Worm (Caenorhabditis elegans) whole organism, L2 larva: ENCODE results near the gene arcp-1.

ENCODE experiments used
- C34F6.9 ChIP-seq: fragments of 150-350 bp; optimal IDR thresholded peaks from 2 replicates; lab custom pipeline; 2014; ENCODE audit warnings: missing biosample characterization, missing genetic modification characterization
- F13H6.1 ChIP-seq: sonication (generic microtip); optimal IDR thresholded peaks from 2 replicates; lab custom pipeline; 2016; ENCODE audit warnings: missing genetic modification characterization, missing compliant biosample characterization
- R02D3.7 ChIP-seq: fragments of 150-350 bp; optimal IDR thresholded peaks from 2 replicates; lab custom pipeline; 2014; ENCODE audit warnings: missing biosample characterization, missing genetic modification characterization
- Y55F3AM.14 ChIP-seq: fragments of 200-800 bp; sonication (Bioruptor generic); optimal IDR thresholded peaks from 2 replicates; lab custom pipeline; 2018; ENCODE audit warnings: mild to moderate bottlenecking, missing genetic modification characterization, missing compliant biosample characterization
- aly-2 ChIP-seq: fragments of 150-350 bp; optimal IDR thresholded peaks from 2 replicates; lab custom pipeline; 2014; ENCODE audit warnings: missing biosample characterization, missing genetic modification characterization
- ama-1 ChIP-seq: fragments of 150-350 bp; optimal IDR thresholded peaks from 2 replicates; lab custom pipeline; 2018; ENCODE audit warnings: inconsistent platforms
- blmp-1 ChIP-seq: sonication (generic microtip); optimal IDR thresholded peaks from 2 replicates; lab custom pipeline; 2017; ENCODE audit warnings: missing genetic modification characterization, mild to moderate bottlenecking, missing compliant biosample characterization, antibody characterized with exemption, moderate library complexity; ENCODE audit not compliant: insufficient read depth
- ceh-16 ChIP-seq: fragments of 150-350 bp; optimal IDR thresholded peaks from 2 replicates; lab custom pipeline; 2014; ENCODE audit warnings: missing biosample characterization, missing genetic modification characterization
- ceh-82 ChIP-seq: fragments of 150-350 bp; optimal IDR thresholded peaks from 2 replicates; lab custom pipeline; 2014; ENCODE audit warnings: missing biosample characterization, missing genetic modification characterization
- egl-27 ChIP-seq: sonication (generic microtip); optimal IDR thresholded peaks from 3 replicates; lab custom pipeline; 2017; ENCODE audit warnings: missing biosample characterization, missing genetic modification reagents, missing genetic modification characterization
- elt-1 ChIP-seq: fragments of 150-350 bp; optimal IDR thresholded peaks from 2 replicates; lab custom pipeline; 2014; ENCODE audit warnings: missing biosample characterization, missing genetic modification characterization
- elt-3 ChIP-seq: sonication (generic microtip); optimal IDR thresholded peaks from 2 replicates; lab custom pipeline; 2017; ENCODE audit warnings: missing biosample characterization, missing genetic modification characterization
- fos-1 ChIP-seq: fragments of 150-350 bp; optimal IDR thresholded peaks from 2 replicates; lab custom pipeline; 2014; ENCODE audit warnings: missing biosample characterization, missing genetic modification characterization
- gmeb-1 ChIP-seq: fragments of 150-350 bp; optimal IDR thresholded peaks from 2 replicates; lab custom pipeline; 2014; ENCODE audit warnings: missing biosample characterization, missing genetic modification characterization
- lin-11 ChIP-seq: fragments of 150-350 bp; sonication (generic microtip); optimal IDR thresholded peaks from 2 replicates; lab custom pipeline; 2014; ENCODE audit warnings: missing biosample characterization, missing genetic modification characterization, inconsistent platforms, mixed read lengths
- lin-13 ChIP-seq: fragments of 150-350 bp; optimal IDR thresholded peaks from 2 replicates; lab custom pipeline; 2014; ENCODE audit warnings: missing biosample characterization, missing genetic modification reagents, missing genetic modification characterization
- lin-39 ChIP-seq: fragments of 150-350 bp; optimal IDR thresholded peaks from 2 replicates; lab custom pipeline; 2014; ENCODE audit warnings: missing biosample characterization, missing genetic modification reagents, missing genetic modification characterization
- lsy-2 ChIP-seq, 2 experiments: fragments of 150-350 bp in 1 of 2; sonication (generic microtip) in 1 of 2; optimal IDR thresholded peaks; 2 replicates each; lab custom pipeline; 2014 to 2017; ENCODE audit warnings: missing biosample characterization in 2 of 2, missing genetic modification characterization in 2 of 2
- mab-5 ChIP-seq: fragments of 150-350 bp; optimal IDR thresholded peaks from 2 replicates; lab custom pipeline; 2014; ENCODE audit warnings: missing biosample characterization, missing genetic modification characterization
- mdl-1 ChIP-seq, 2 experiments: fragments of 150-350 bp in 1 of 2; sonication (generic microtip) in 1 of 2; optimal IDR thresholded peaks; 2 replicates each; lab custom pipeline; 2017; ENCODE audit warnings: missing biosample characterization in 2 of 2, missing genetic modification characterization in 2 of 2
- nhr-10 ChIP-seq: sonication (generic microtip); optimal IDR thresholded peaks from 2 replicates; lab custom pipeline; 2017; ENCODE audit warnings: missing biosample characterization, missing genetic modification characterization
- nhr-11 ChIP-seq: fragments of 150-350 bp; optimal IDR thresholded peaks from 2 replicates; lab custom pipeline; 2014; ENCODE audit warnings: missing biosample characterization, missing genetic modification characterization
- nhr-12 ChIP-seq: fragments of 150-350 bp; optimal IDR thresholded peaks from 2 replicates; lab custom pipeline; 2014; ENCODE audit warnings: missing biosample characterization, missing genetic modification characterization
- nhr-129 ChIP-seq: fragments of 150-350 bp; optimal IDR thresholded peaks from 2 replicates; lab custom pipeline; 2014; ENCODE audit warnings: missing biosample characterization, missing genetic modification characterization
- nhr-21 ChIP-seq: fragments of 150-350 bp; optimal IDR thresholded peaks from 2 replicates; lab custom pipeline; 2014; ENCODE audit warnings: missing biosample characterization, missing genetic modification characterization
- nhr-23 ChIP-seq: fragments of 150-350 bp; optimal IDR thresholded peaks from 2 replicates; lab custom pipeline; 2014; ENCODE audit warnings: missing biosample characterization, missing genetic modification reagents, missing genetic modification characterization
- nhr-237 ChIP-seq: fragments of 150-350 bp; optimal IDR thresholded peaks from 2 replicates; lab custom pipeline; 2014; ENCODE audit warnings: missing biosample characterization, missing genetic modification characterization
- nhr-6 ChIP-seq: fragments of 150-350 bp; optimal IDR thresholded peaks from 2 replicates; lab custom pipeline; 2014; ENCODE audit warnings: missing biosample characterization, missing genetic modification characterization
- nhr-77 ChIP-seq: fragments of 150-350 bp; optimal IDR thresholded peaks from 2 replicates; lab custom pipeline; 2014; ENCODE audit warnings: missing biosample characterization, missing genetic modification characterization
- peb-1 ChIP-seq: fragments of 150-350 bp; optimal IDR thresholded peaks from 2 replicates; lab custom pipeline; 2014; ENCODE audit warnings: missing biosample characterization, missing genetic modification characterization
- skn-1 ChIP-seq: sonication (generic microtip); optimal IDR thresholded peaks from 2 replicates; lab custom pipeline; 2017; ENCODE audit warnings: missing biosample characterization, missing genetic modification characterization
- sma-3 ChIP-seq: sonication (generic microtip); optimal IDR thresholded peaks from 2 replicates; lab custom pipeline; 2016; ENCODE audit warnings: missing genetic modification reagents, missing genetic modification characterization, missing compliant biosample characterization
- sma-9 ChIP-seq, 2 experiments: fragments of 150-350 bp in 1 of 2; sonication (generic microtip) in 1 of 2; optimal IDR thresholded peaks; 2 replicates each; lab custom pipeline; 2014 to 2016; ENCODE audit warnings: missing genetic modification characterization in 2 of 2, mild to moderate bottlenecking in 1 of 2, missing biosample characterization in 1 of 2, missing compliant biosample characterization in 1 of 2, missing genetic modification reagents in 1 of 2, moderate library complexity in 1 of 2
- snpc-4 ChIP-seq: fragments of 150-350 bp; optimal IDR thresholded peaks from 2 replicates; lab custom pipeline; 2014; ENCODE audit warnings: missing biosample characterization, missing genetic modification characterization
- unc-39 ChIP-seq: fragments of 150-350 bp; optimal IDR thresholded peaks from 2 replicates; lab custom pipeline; 2014; ENCODE audit warnings: missing biosample characterization, missing genetic modification characterization
- unc-62 ChIP-seq: fragments of 150-350 bp; optimal IDR thresholded peaks from 2 replicates; lab custom pipeline; 2014; ENCODE audit warnings: missing biosample characterization, missing genetic modification reagents, missing genetic modification characterization
- ztf-1 ChIP-seq: fragments of 200-800 bp; sonication (Bioruptor generic); conservative IDR thresholded peaks from 2 replicates; pipeline ENCODE4 v1.3.6; 2022; ENCODE audit warnings: missing genetic modification characterization, missing compliant biosample characterization
- ztf-11 ChIP-seq: sonication (generic microtip); optimal IDR thresholded peaks from 2 replicates; lab custom pipeline; 2017; ENCODE audit warnings: missing biosample characterization, missing genetic modification characterization

arcp-1 gene

DNA sequence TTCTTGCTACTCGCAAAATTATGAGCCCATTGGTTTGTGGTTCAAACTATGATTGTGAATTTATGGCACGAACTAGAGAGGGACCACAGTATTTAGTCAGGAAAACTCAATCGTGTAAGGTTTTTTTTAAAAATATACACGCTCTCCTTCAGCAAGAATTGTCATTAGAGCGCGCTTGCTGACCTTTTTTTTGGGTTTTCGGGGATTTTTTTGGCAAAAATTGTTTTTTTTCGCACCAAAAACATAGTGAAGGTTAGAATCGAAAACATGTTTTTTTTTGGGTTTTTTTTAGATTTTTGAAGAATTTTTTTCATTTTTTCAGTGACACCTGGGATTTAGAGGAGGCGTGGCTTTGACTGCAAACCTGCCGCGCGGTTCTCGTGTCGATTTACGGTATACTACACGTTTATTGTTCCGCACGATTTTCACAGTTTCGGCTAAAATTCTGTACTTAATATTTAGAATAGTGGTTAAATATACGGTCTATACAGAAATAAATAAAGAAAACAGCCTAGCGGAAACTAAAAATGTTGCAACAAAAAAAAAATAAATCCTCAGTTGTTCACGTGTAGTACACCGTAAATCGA, 43.0 kb downstream of the arcp-1 start:
- no peak for TF ChIP-seq lin-11 (tag; lab: Kevin White, UChicago)
- no peak for TF ChIP-seq nhr-77 (tag; lab: Kevin White, UChicago)
- TF ChIP-seq nhr-12 (tag; lab: Kevin White, UChicago), result no peak
- no peak for TF ChIP-seq nhr-10 (tag; lab: Kevin White, UChicago)
- no peak for TF ChIP-seq ztf-11 (tag; lab: Kevin White, UChicago)
- no peak for TF ChIP-seq gmeb-1
- TF ChIP-seq ama-1 (lab: Kevin White, UChicago), result no peak
- TF ChIP-seq skn-1, result no peak
- TF ChIP-seq C34F6.9 (tag; lab: Kevin White, UChicago), result no peak
- no peak for TF ChIP-seq egl-27 (tag; lab: Kevin White, UChicago)
- TF ChIP-seq snpc-4 (tag; lab: Kevin White, UChicago), result no peak
- TF ChIP-seq F13H6.1 (tag; lab: Kevin White, UChicago), result no peak
- no peak for TF ChIP-seq unc-39
- TF ChIP-seq nhr-21 (tag; lab: Kevin White, UChicago), result no peak
- no peak for TF ChIP-seq nhr-129 (tag; lab: Kevin White, UChicago)
- no peak for TF ChIP-seq lsy-2 (tag; optimal IDR thresholded peaks at IDR 0.05; lab: Kevin White, UChicago)
- no peak for TF ChIP-seq unc-62
- no peak for TF ChIP-seq peb-1

DNA sequence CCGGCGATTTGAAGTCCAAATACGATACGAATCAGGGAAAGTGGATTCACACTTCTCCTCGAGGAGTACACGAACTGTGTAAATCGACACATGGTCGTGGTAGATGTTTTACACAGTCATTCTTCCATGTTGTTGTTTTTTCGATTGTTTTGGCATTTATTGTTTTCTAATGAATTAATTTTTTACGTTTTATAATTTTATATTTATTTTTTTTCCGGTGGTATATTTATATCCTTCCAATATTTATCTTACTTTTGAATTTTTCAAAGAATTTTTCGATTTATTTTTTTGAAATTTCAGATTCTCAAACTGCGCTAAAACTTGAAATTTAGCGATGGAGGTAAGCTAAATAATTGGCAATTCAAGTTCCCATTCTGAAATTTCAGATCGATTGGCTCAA, 46.0 kb downstream of the arcp-1 start, which contains the start of gene nrde-1:
Gene nrde-1, plus strand, starts transcription at position 301 of the 400 bp plus-strand sequence.
- TF ChIP-seq nhr-77 (tag; lab: Kevin White, UChicago), result no peak
- TF ChIP-seq aly-2 (tag; lab: Kevin White, UChicago), result no peak
- TF ChIP-seq gmeb-1, result no peak
- TF ChIP-seq fos-1 (tag; lab: Kevin White, UChicago), result no peak
- TF ChIP-seq F13H6.1 (tag; lab: Kevin White, UChicago), result no peak
- TF ChIP-seq snpc-4 (tag; lab: Kevin White, UChicago), result no peak
- no peak for TF ChIP-seq blmp-1 (tag; lab: Kevin White, UChicago)
- TF ChIP-seq C34F6.9 (tag; lab: Kevin White, UChicago), result no peak
- no peak for TF ChIP-seq unc-62
- no peak for TF ChIP-seq Y55F3AM.14 (GFP tag; lab: Kevin White, UChicago)
- TF ChIP-seq R02D3.7 (tag; lab: Kevin White, UChicago), result no peak
- TF ChIP-seq ztf-11 (tag; lab: Kevin White, UChicago), result no peak
- TF ChIP-seq lin-39 (tag; lab: Kevin White, UChicago), result no peak
- TF ChIP-seq nhr-23, result no peak
- no peak for TF ChIP-seq ztf-1 (GFP tag; lab: Robert Waterston, UW)
- no peak for TF ChIP-seq ama-1 (lab: Kevin White, UChicago)
- no peak for TF ChIP-seq sma-9 (GFP tag; optimal IDR thresholded peaks at IDR 0.05; lab: Kevin White, UChicago)
- TF ChIP-seq sma-9 (tag; optimal IDR thresholded peaks at IDR 0.05; lab: Kevin White, UChicago), result no peak
- no peak for TF ChIP-seq lin-11 (tag; lab: Kevin White, UChicago)
- TF ChIP-seq elt-1, result no peak

DNA sequence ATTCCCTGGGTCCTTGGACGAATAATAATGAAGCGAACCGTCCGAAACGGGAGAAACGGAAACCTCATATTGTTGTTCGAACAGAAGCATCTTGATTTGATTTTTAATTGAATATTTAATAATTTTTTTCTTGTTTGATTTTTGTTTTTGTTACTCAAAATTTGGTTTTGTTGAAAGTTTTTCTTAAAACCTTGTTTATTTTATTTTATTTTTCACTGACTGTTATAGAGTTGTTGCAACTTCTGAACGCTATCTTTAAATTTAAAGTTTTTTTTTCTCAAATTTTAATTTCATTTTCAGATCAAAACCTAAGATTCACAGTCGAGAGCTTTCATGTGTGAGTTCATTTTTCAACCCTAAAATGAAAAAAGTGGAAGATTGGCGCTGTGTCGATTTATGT, 50.2 kb downstream of the arcp-1 start, which contains the start of gene alkb-8:
Gene alkb-8, plus strand, starts transcription at position 301 of the 400 bp plus-strand sequence.
- no peak for TF ChIP-seq nhr-11
- no peak for TF ChIP-seq fos-1 (tag; lab: Kevin White, UChicago)
- TF ChIP-seq blmp-1 (tag; lab: Kevin White, UChicago), result no peak
- TF ChIP-seq lin-11 (tag; lab: Kevin White, UChicago), result no peak
- TF ChIP-seq nhr-6 (tag; lab: Kevin White, UChicago), result no peak
- TF ChIP-seq elt-1, result no peak
- TF ChIP-seq lin-13 (GFP tag; lab: Kevin White, UChicago), result no peak
- TF ChIP-seq ztf-1 (GFP tag; lab: Robert Waterston, UW), result no peak
- TF ChIP-seq ceh-16 (tag; lab: Kevin White, UChicago), result no peak

DNA sequence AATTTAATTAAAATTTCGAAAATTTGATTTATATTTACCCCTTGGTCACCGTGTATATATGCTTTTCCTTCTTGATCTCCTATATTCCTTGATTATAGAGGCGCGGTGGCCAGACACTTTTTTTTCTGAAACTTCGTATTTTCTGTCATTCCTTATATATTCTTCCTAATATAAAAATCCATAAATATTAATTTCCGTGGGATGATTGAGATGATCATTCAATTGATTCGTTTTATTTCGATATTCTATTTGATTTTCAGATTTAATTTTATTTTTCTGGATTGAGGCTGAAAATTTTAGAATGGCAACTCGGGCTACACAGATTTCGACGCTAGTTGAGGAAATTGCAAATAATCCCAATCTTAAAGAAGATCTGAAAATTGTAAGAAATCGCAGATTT, 52.6 kb downstream of the arcp-1 start, which contains the start of gene dph-1:
Gene dph-1, plus strand, starts transcription at position 301 of the 400 bp plus-strand sequence.
- no peak for TF ChIP-seq F13H6.1 (tag; lab: Kevin White, UChicago)
- no peak for TF ChIP-seq sma-3
- no peak for TF ChIP-seq nhr-6 (tag; lab: Kevin White, UChicago)
- TF ChIP-seq nhr-237 (tag; lab: Kevin White, UChicago), result no peak
- no peak for TF ChIP-seq mdl-1 (tag; optimal IDR thresholded peaks at IDR 0.05; lab: Kevin White, UChicago)
- TF ChIP-seq snpc-4 (tag; lab: Kevin White, UChicago), result no peak
- TF ChIP-seq mab-5, result no peak
- no peak for TF ChIP-seq elt-1
- TF ChIP-seq elt-3 (tag; lab: Kevin White, UChicago), result no peak
- no peak for TF ChIP-seq aly-2 (tag; lab: Kevin White, UChicago)
- TF ChIP-seq ceh-82 (tag; lab: Kevin White, UChicago), result no peak
- no peak for TF ChIP-seq unc-62
- TF ChIP-seq lin-13 (GFP tag; lab: Kevin White, UChicago), result no peak
- TF ChIP-seq nhr-10 (tag; lab: Kevin White, UChicago), result no peak
- no peak for TF ChIP-seq nhr-12 (tag; lab: Kevin White, UChicago)
